Worm (Caenorhabditis elegans) whole organism, L4 larva: Measurements from ENCODE around the gene T05B11.4.

Experiments used
- arid-1 ChIP-seq: fragments of 200-800 bp; sonication (Bioruptor generic); conservative IDR thresholded peaks from 2 replicates; pipeline ENCODE4 v1.3.6; 2022; ENCODE audit warnings: missing genetic modification reagents, missing genetic modification characterization, missing compliant biosample characterization
- ceh-32 ChIP-seq: sonication (generic microtip); optimal IDR thresholded peaks from 2 replicates; lab custom pipeline; 2016; ENCODE audit warnings: mild to moderate bottlenecking, missing genetic modification characterization, missing compliant biosample characterization; ENCODE audit not compliant: poor library complexity
- lin-1 ChIP-seq: fragments of 200-800 bp; sonication (Bioruptor generic); IDR thresholded peaks from 2 replicates; pipeline ENCODE4 v1.3.6; 2022; ENCODE audit warnings: missing genetic modification reagents, missing genetic modification characterization, missing compliant biosample characterization
- lin-15B ChIP-seq: fragments of 150-350 bp; sonication (generic microtip); optimal IDR thresholded peaks from 3 replicates; lab custom pipeline; 2014; ENCODE audit warnings: missing biosample characterization, missing genetic modification characterization
- mes-2 ChIP-seq: sonication (generic microtip); optimal IDR thresholded peaks from 2 replicates; lab custom pipeline; 2016; ENCODE audit warnings: missing genotype, mild to moderate bottlenecking, missing genetic modification characterization, missing compliant biosample characterization; ENCODE audit not compliant: poor library complexity, severe bottlenecking
- nhr-25 ChIP-seq: sonication (generic microtip); optimal IDR thresholded peaks from 2 replicates; lab custom pipeline; 2017; ENCODE audit warnings: missing genetic modification characterization, mild to moderate bottlenecking, missing compliant biosample characterization, antibody characterized with exemption, moderate library complexity, borderline replicate concordance; ENCODE audit not compliant: insufficient read depth
- nhr-28 ChIP-seq: fragments of 150-350 bp; optimal IDR thresholded peaks from 2 replicates; lab custom pipeline; 2014; ENCODE audit warnings: missing biosample characterization, missing genetic modification characterization
- nhr-48 ChIP-seq: sonication (generic microtip); optimal IDR thresholded peaks from 2 replicates; lab custom pipeline; 2016; ENCODE audit warnings: mild to moderate bottlenecking, missing genetic modification characterization, missing compliant biosample characterization
- nhr-76 ChIP-seq: fragments of 150-350 bp; optimal IDR thresholded peaks from 2 replicates; lab custom pipeline; 2014; ENCODE audit warnings: missing biosample characterization, missing genetic modification characterization
- skn-1 ChIP-seq: fragments of 150-350 bp; optimal IDR thresholded peaks from 2 replicates; lab custom pipeline; 2014; ENCODE audit warnings: missing biosample characterization, missing genetic modification characterization
- zag-1 ChIP-seq: fragments of 150-350 bp; optimal IDR thresholded peaks from 2 replicates; lab custom pipeline; 2014; ENCODE audit warnings: missing biosample characterization, missing genetic modification characterization
- zfp-3 ChIP-seq: fragments of 200-800 bp; sonication (Bioruptor generic); conservative IDR thresholded peaks from 2 replicates; pipeline ENCODE4 v1.3.6; 2022; ENCODE audit warnings: missing genetic modification reagents, missing genetic modification characterization, missing compliant biosample characterization
- zip-11 ChIP-seq: fragments of 200-800 bp; sonication (Bioruptor generic); IDR thresholded peaks from 2 replicates; pipeline ENCODE4 v1.3.6; 2022; ENCODE audit warnings: missing genetic modification characterization, missing compliant biosample characterization
- ztf-11 ChIP-seq: fragments of 150-350 bp; optimal IDR thresholded peaks from 2 replicates; lab custom pipeline; 2014; ENCODE audit warnings: missing biosample characterization, missing genetic modification characterization

ce11 chrV:7730488-7730887, 24.0 kb downstream of the T05B11.4 start:
- TF ChIP-seq nhr-25 (tag; lab: Kevin White, UChicago) (peak; percentile 8), skn-1 (tag; lab: Kevin White, UChicago) (no peak), lin-15B (tag; lab: Kevin White, UChicago) (no peak), zag-1 (tag; lab: Kevin White, UChicago) (no peak), nhr-48 (no peak), ceh-32 (tag; lab: Kevin White, UChicago) (no peak), lin-1 (GFP tag; lab: Robert Waterston, UW) (peak; percentile 37; the same call in 1 of the 2 replicates), mes-2 (tag; lab: Kevin White, UChicago) (peak; percentile 67), nhr-28 (tag; lab: Kevin White, UChicago) (peak; percentile 7), ztf-11 (no peak), nhr-76 (tag; lab: Kevin White, UChicago) (no peak), arid-1 (0 out of 2 replicates have a peak, but pooled peaks have one; percentile 61), zip-11 (no peak), zfp-3 (no peak)
